Worm (Caenorhabditis elegans) whole organism, L3 larva: ENCODE data around the gene nhr-176.

Experiments
- R02D3.7 ChIP-seq: fragments of 150-350 bp; optimal IDR thresholded peaks from 2 replicates; lab custom pipeline; 2014; ENCODE audit warnings: missing biosample characterization, missing genetic modification characterization
- ZK546.5 ChIP-seq: sonication (generic microtip); optimal IDR thresholded peaks from 2 replicates; lab custom pipeline; 2017; ENCODE audit warnings: missing biosample characterization, missing genetic modification characterization
- aly-2 ChIP-seq: fragments of 150-350 bp; optimal IDR thresholded peaks from 2 replicates; lab custom pipeline; 2014; ENCODE audit warnings: missing biosample characterization, missing genetic modification characterization
- ceh-28 ChIP-seq: fragments of 150-350 bp; optimal IDR thresholded peaks from 2 replicates; lab custom pipeline; 2014; ENCODE audit warnings: missing biosample characterization, missing genetic modification reagents, missing genetic modification characterization
- ceh-82 ChIP-seq: fragments of 150-350 bp; optimal IDR thresholded peaks from 2 replicates; lab custom pipeline; 2014; ENCODE audit warnings: missing biosample characterization, missing genetic modification characterization
- ceh-9 ChIP-seq: sonication (generic microtip); optimal IDR thresholded peaks from 2 replicates; lab custom pipeline; 2018; ENCODE audit warnings: missing biosample characterization, missing genetic modification characterization
- daf-12 ChIP-seq: fragments of 150-350 bp; optimal IDR thresholded peaks from 2 replicates; lab custom pipeline; 2014; ENCODE audit warnings: missing biosample characterization, missing genetic modification reagents, missing genetic modification characterization
- egl-5 ChIP-seq: fragments of 150-350 bp; optimal IDR thresholded peaks from 2 replicates; lab custom pipeline; 2017; ENCODE audit warnings: missing biosample characterization, missing genetic modification reagents, missing genetic modification characterization, inconsistent platforms
- eor-1 ChIP-seq, 2 experiments: fragments of 150-350 bp; optimal IDR thresholded peaks; 2 replicates each; lab custom pipeline; 2014 to 2018; ENCODE audit warnings: missing biosample characterization in 2 of 2, missing genetic modification characterization in 2 of 2
- fkh-10 ChIP-seq: sonication (generic microtip); optimal IDR thresholded peaks from 2 replicates; lab custom pipeline; 2017; ENCODE audit warnings: missing biosample characterization, missing genetic modification reagents, missing genetic modification characterization
- fos-1 ChIP-seq: fragments of 150-350 bp; optimal IDR thresholded peaks from 2 replicates; lab custom pipeline; 2014; ENCODE audit warnings: missing biosample characterization, missing genetic modification characterization
- jun-1 ChIP-seq: fragments of 150-350 bp; optimal IDR thresholded peaks from 2 replicates; lab custom pipeline; 2014; ENCODE audit warnings: missing biosample characterization, missing genetic modification reagents, missing genetic modification characterization
- lin-15B ChIP-seq: fragments of 150-350 bp; optimal IDR thresholded peaks from 2 replicates; lab custom pipeline; 2014; ENCODE audit warnings: missing biosample characterization, missing genetic modification characterization
- lin-39 ChIP-seq: fragments of 150-350 bp; optimal IDR thresholded peaks from 2 replicates; lab custom pipeline; 2018; ENCODE audit warnings: missing biosample characterization, missing genetic modification reagents, missing genetic modification characterization
- lsy-12 ChIP-seq: sonication (generic microtip); optimal IDR thresholded peaks from 2 replicates; lab custom pipeline; 2016; ENCODE audit warnings: mild to moderate bottlenecking, missing genetic modification characterization, missing compliant biosample characterization
- mdl-1 ChIP-seq: fragments of 150-350 bp; optimal IDR thresholded peaks from 2 replicates; lab custom pipeline; 2014; ENCODE audit warnings: missing biosample characterization, missing genetic modification characterization
- mml-1 ChIP-seq: fragments of 150-350 bp; sonication (generic microtip); optimal IDR thresholded peaks from 3 replicates; lab custom pipeline; 2014; ENCODE audit warnings: missing biosample characterization, missing genetic modification characterization
- nfya-1 ChIP-seq: sonication (generic microtip); optimal IDR thresholded peaks from 2 replicates; lab custom pipeline; 2017; ENCODE audit warnings: missing genetic modification characterization, mild to moderate bottlenecking, missing compliant biosample characterization, antibody characterized with exemption, moderate library complexity; ENCODE audit not compliant: insufficient read depth
- nhr-11 ChIP-seq: fragments of 150-350 bp; optimal IDR thresholded peaks from 2 replicates; lab custom pipeline; 2014; ENCODE audit warnings: missing biosample characterization, missing genetic modification characterization
- nhr-12 ChIP-seq: fragments of 150-350 bp; optimal IDR thresholded peaks from 2 replicates; lab custom pipeline; 2014; ENCODE audit warnings: missing biosample characterization, missing genetic modification characterization
- nhr-23 ChIP-seq: fragments of 150-350 bp; optimal IDR thresholded peaks from 2 replicates; lab custom pipeline; 2014; ENCODE audit warnings: missing biosample characterization, missing genetic modification reagents, missing genetic modification characterization
- nhr-237 ChIP-seq: fragments of 150-350 bp; optimal IDR thresholded peaks from 2 replicates; lab custom pipeline; 2014; ENCODE audit warnings: missing biosample characterization, missing genetic modification characterization
- nhr-25 ChIP-seq: sonication (generic microtip); optimal IDR thresholded peaks from 2 replicates; lab custom pipeline; 2017; ENCODE audit warnings: missing biosample characterization, missing genetic modification characterization
- nhr-67 ChIP-seq: fragments of 150-350 bp; optimal IDR thresholded peaks from 2 replicates; lab custom pipeline; 2014; ENCODE audit warnings: missing biosample characterization, missing genetic modification characterization
- pqm-1 ChIP-seq: fragments of 150-350 bp; optimal IDR thresholded peaks from 2 replicates; lab custom pipeline; 2017; ENCODE audit warnings: missing biosample characterization, missing genetic modification characterization, inconsistent platforms
- skn-1 ChIP-seq: fragments of 150-350 bp; optimal IDR thresholded peaks from 2 replicates; lab custom pipeline; 2014; ENCODE audit warnings: missing biosample characterization, missing genetic modification characterization
- tbx-2 ChIP-seq: sonication (generic microtip); optimal IDR thresholded peaks from 2 replicates; lab custom pipeline; 2016; ENCODE audit warnings: mild to moderate bottlenecking, missing genetic modification characterization, missing compliant biosample characterization
- unc-39 ChIP-seq: sonication (generic microtip); optimal IDR thresholded peaks from 4 replicates; lab custom pipeline; 2017; ENCODE audit warnings: missing biosample characterization, missing genetic modification characterization
- unc-62 ChIP-seq: fragments of 150-350 bp; sonication (generic microtip); optimal IDR thresholded peaks from 4 replicates; lab custom pipeline; 2014; ENCODE audit warnings: missing biosample characterization, missing genetic modification reagents, missing genetic modification characterization
- zag-1 ChIP-seq: fragments of 150-350 bp; optimal IDR thresholded peaks from 2 replicates; lab custom pipeline; 2014; ENCODE audit warnings: missing biosample characterization, missing genetic modification characterization

nhr-176 gene

DNA sequence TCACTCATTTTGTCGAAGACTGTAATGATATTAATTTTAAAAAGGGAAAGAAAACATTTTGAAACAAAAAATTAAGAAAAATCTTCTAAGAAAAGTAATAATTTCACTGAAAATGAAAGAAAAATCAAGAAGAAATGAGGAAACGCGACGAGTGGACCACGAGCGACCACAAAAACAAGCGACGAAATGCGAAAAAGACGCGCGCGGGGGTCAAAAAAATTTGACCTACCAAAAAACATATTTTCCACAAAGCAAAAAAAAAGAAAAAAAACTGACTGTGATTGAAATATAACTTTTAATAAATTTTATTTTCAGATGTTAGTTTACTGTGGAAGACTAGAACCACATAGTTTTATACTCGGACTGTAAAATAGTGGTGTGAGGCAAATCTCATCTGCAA lies 12.3 kb upstream of the nhr-176 start, which contains the start of gene F14H3.6:
Gene F14H3.6 (minus strand): TSS at position 22 of the 400 bp plus-strand sequence.
- TF ChIP-seq lin-15B (tag; lab: Kevin White, UChicago) (no peak), aly-2 (tag; lab: Kevin White, UChicago) (no peak), fkh-10 (GFP tag; lab: Kevin White, UChicago) (no peak), fos-1 (no peak), ceh-82 (no peak)

DNA sequence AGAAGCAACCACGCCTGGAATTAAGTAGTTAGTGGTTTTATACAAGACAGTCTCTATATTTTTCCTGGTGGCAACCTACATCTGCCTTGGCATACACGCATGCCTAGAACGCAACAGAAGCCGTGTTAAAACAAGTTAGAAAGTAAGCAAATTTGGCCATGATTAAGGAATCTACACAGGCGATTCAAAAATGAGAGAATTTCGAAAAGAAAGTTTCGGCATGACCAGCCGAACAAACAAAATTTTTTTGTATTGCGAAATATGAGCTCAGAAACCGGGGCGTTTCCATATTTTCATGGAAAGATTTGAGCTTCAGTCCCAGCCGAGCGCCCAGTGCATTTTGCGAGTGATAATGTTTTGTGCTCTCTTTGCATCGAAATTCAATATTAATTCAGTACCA lies 11.0 kb upstream of the nhr-176 start, which contains the start of gene F14H3.15:
Gene F14H3.15 (minus strand): TSS at position 101 of the 400 bp plus-strand sequence.
- TF ChIP-seq nhr-25 (tag; lab: Kevin White, UChicago) (no peak), ceh-9 (tag; lab: Kevin White, UChicago) (no peak), nhr-237 (no peak), nfya-1 (tag; lab: Kevin White, UChicago) (no peak), lin-39 (tag; lab: Kevin White, UChicago) (no peak), ceh-28 (tag; lab: Kevin White, UChicago) (no peak), unc-39 (tag; lab: Kevin White, UChicago) (no peak), nhr-67 (tag; lab: Kevin White, UChicago) (no peak), skn-1 (no peak), jun-1 (tag; lab: Kevin White, UChicago) (no peak), aly-2 (tag; lab: Kevin White, UChicago) (no peak), eor-1 (tag; optimal IDR thresholded peaks at IDR 0.05; lab: Kevin White, UChicago) (no peak), mdl-1 (no peak)
- TF ChIP-seq, all 47 proteins: peak for 0

DNA sequence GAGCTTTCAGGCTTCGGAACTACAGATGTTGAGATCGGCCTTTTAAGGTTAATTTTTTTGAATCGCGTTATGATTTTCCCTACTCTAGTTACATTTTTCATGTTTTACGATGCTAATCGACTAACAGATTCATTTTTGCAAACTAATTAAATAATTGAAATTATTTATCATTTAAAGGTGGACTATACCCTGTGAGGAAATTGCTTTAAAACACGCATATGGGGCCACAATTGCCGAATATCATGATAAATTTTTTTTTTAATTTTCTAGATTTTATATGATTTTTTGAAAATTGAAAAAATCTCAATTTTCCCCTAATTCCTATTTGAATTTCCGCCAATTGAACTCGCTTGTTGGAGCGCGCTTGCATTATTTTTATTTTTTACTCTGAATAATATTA lies 9.1 kb upstream of the nhr-176 start, which contains the start of gene fbxa-100:
Gene fbxa-100 (minus strand): TSS at position 101 of the 400 bp plus-strand sequence.
- TF ChIP-seq mml-1 (tag; lab: Kevin White, UChicago) (no peak), lin-39 (tag; lab: Kevin White, UChicago) (no peak), skn-1 (no peak), ceh-9 (tag; lab: Kevin White, UChicago) (no peak), ceh-82 (no peak), ZK546.5 (no peak), nhr-237 (no peak), tbx-2 (tag; lab: Kevin White, UChicago) (no peak), ceh-28 (tag; lab: Kevin White, UChicago) (no peak), nhr-11 (tag; lab: Kevin White, UChicago) (no peak), jun-1 (tag; lab: Kevin White, UChicago) (no peak), pqm-1 (no peak), aly-2 (tag; lab: Kevin White, UChicago) (no peak), mdl-1 (no peak), unc-39 (tag; lab: Kevin White, UChicago) (no peak), nhr-25 (tag; lab: Kevin White, UChicago) (no peak), R02D3.7 (tag; lab: Kevin White, UChicago) (no peak)

DNA sequence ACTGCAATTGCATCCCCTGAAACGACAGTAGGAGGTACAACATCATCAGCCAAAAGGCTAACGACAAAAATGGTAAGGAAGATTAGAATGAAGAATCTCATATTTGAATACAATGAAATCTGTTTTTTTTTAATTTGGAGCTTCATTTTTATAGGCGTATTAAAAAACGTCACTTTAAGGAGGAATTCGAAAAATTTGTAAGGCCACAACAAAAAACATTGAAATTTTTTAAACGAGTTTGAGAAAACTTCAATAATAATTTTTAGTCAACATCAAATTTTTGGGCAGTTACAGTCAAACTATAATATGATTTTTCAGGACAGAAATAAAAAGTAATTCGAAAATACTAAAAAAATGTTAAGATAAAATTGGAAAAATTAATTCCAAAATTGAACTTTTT lies 8.3 kb upstream of the nhr-176 start, which contains the start of gene F14H3.14:
Gene F14H3.14 (minus strand): TSS at position 101 of the 400 bp plus-strand sequence.
- TF ChIP-seq tbx-2 (tag; lab: Kevin White, UChicago) = no peak
- TF ChIP-seq daf-12 (tag; lab: Kevin White, UChicago) = no peak
- no peak for TF ChIP-seq lin-15B (tag; lab: Kevin White, UChicago)
- no peak for TF ChIP-seq nhr-237
- no peak for TF ChIP-seq ceh-9 (tag; lab: Kevin White, UChicago)
- TF ChIP-seq fkh-10 (GFP tag; lab: Kevin White, UChicago) = no peak
- no peak for TF ChIP-seq nhr-12

DNA sequence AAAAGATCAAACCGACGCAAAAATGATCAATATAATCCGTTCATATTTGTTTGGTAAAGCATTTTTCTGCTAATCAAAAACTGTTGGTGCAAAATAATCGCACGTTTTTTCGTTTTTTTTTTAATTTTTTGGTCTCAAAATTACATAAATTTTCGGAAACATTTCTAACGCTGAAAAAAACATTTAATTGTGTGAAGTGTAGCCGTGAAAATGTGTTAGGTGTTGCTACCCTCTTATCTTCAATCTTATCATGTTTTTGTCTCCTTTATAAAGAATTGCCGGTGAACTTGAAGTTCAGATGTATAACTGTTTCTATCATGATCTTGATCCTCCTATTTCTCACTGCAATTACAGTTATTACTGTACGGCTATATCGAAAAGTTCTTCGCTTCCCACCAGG lies 2.2 kb upstream of the nhr-176 start, which contains the start of gene cyp-35D1:
Gene cyp-35D1 (plus strand): TSS at position 301 of the 400 bp plus-strand sequence.
- TF ChIP-seq unc-62 (GFP tag; lab: Kevin White, UChicago) (no peak), nhr-23 (tag; lab: Kevin White, UChicago) (no peak), fkh-10 (GFP tag; lab: Kevin White, UChicago) (no peak), ZK546.5 (no peak), nhr-237 (no peak), nhr-11 (tag; lab: Kevin White, UChicago) (no peak), unc-39 (tag; lab: Kevin White, UChicago) (no peak), lsy-12 (no peak), lin-15B (tag; lab: Kevin White, UChicago) (no peak), egl-5 (tag; lab: Kevin White, UChicago) (no peak), lin-39 (tag; lab: Kevin White, UChicago) (no peak), nhr-67 (tag; lab: Kevin White, UChicago) (no peak), fos-1 (no peak), zag-1 (tag; lab: Kevin White, UChicago) (no peak), mdl-1 (no peak)
